Worm (Caenorhabditis elegans) whole organism, L1 larva: ENCODE data around the gene F41C3.2.

Experiments
- C04F5.9 ChIP-seq: sonication (generic microtip); optimal IDR thresholded peaks from 2 replicates; lab custom pipeline; 2016; ENCODE audit warnings: missing genetic modification characterization, missing compliant biosample characterization
- C34B4.2 ChIP-seq: sonication (generic microtip); optimal IDR thresholded peaks from 2 replicates; lab custom pipeline; 2017; ENCODE audit warnings: mild to moderate bottlenecking, missing genetic modification characterization, missing compliant biosample characterization
- F16B12.6 ChIP-seq: fragments of 150-350 bp; optimal IDR thresholded peaks from 2 replicates; lab custom pipeline; 2014; ENCODE audit warnings: missing biosample characterization, missing genetic modification characterization
- ama-1 ChIP-seq: fragments of 150-350 bp; optimal IDR thresholded peaks from 2 replicates; lab custom pipeline; 2014
- blmp-1 ChIP-seq: fragments of 150-350 bp; optimal IDR thresholded peaks from 2 replicates; lab custom pipeline; 2014; ENCODE audit warnings: missing biosample characterization, missing genetic modification characterization
- ceh-63 ChIP-seq: fragments of 200-800 bp; sonication (Bioruptor generic); optimal IDR thresholded peaks from 2 replicates; lab custom pipeline; 2018; ENCODE audit warnings: mild to moderate bottlenecking, missing genetic modification characterization, missing compliant biosample characterization
- ceh-8 ChIP-seq: fragments of 200-800 bp; sonication (Bioruptor generic); optimal IDR thresholded peaks from 2 replicates; lab custom pipeline; 2018; ENCODE audit warnings: mild to moderate bottlenecking, missing genetic modification characterization, moderate library complexity, missing compliant biosample characterization
- ces-1 ChIP-seq: fragments of 150-350 bp; optimal IDR thresholded peaks from 2 replicates; lab custom pipeline; 2014; ENCODE audit warnings: missing biosample characterization, missing genetic modification reagents, missing genetic modification characterization
- dpl-1 ChIP-seq, 3 experiments: fragments of 150-350 bp in 2 of 3; sonication (generic microtip) in 1 of 3; optimal IDR thresholded peaks; 2 replicates each; lab custom pipeline; 2014 to 2017; ENCODE audit warnings: missing biosample characterization in 3 of 3, missing genetic modification characterization in 3 of 3, missing genetic modification reagents in 3 of 3
- efl-1 ChIP-seq, 4 experiments: fragments of 150-350 bp; optimal IDR thresholded peaks in 3 of 4; peaks in 1 of 4; 1 replicate in 1 of 4; 2 replicates in 3 of 4; lab custom pipeline; 2014; ENCODE audit warnings: missing biosample characterization in 2 of 4, missing genetic modification characterization in 2 of 4, missing genetic modification reagents in 2 of 4
- efl-3 ChIP-seq: fragments of 200-800 bp; sonication (Bioruptor generic); optimal IDR thresholded peaks from 2 replicates; lab custom pipeline; 2018; ENCODE audit warnings: mild to moderate bottlenecking, missing genetic modification characterization, missing compliant biosample characterization
- elt-2 ChIP-seq: sonication (generic microtip); optimal IDR thresholded peaks from 2 replicates; lab custom pipeline; 2016; ENCODE audit warnings: missing genetic modification characterization, mild to moderate bottlenecking, inconsistent platforms, missing compliant biosample characterization, missing genetic modification reagents
- elt-3 ChIP-seq, 6 experiments: fragments of 150-350 bp in 1 of 6; sonication (generic microtip); optimal IDR thresholded peaks; 2 replicates each; lab custom pipeline; 2017 to 2018; ENCODE audit warnings: missing biosample characterization in 6 of 6, missing genetic modification characterization in 6 of 6, inconsistent platforms in 1 of 6
- fkh-8 ChIP-seq: sonication (generic microtip); optimal IDR thresholded peaks from 2 replicates; lab custom pipeline; 2016; ENCODE audit warnings: mild to moderate bottlenecking, missing genetic modification characterization, missing compliant biosample characterization
- fos-1 ChIP-seq: fragments of 150-350 bp; optimal IDR thresholded peaks from 2 replicates; lab custom pipeline; 2014; ENCODE audit warnings: missing biosample characterization, missing genetic modification characterization
- grh-1 ChIP-seq: fragments of 200-800 bp; sonication (Bioruptor generic); IDR thresholded peaks from 2 replicates; pipeline ENCODE4 v1.3.6; 2022; ENCODE audit warnings: missing genetic modification reagents, missing genetic modification characterization, missing compliant biosample characterization
- hpl-2 ChIP-seq: fragments of 150-350 bp; optimal IDR thresholded peaks from 2 replicates; lab custom pipeline; 2014; ENCODE audit warnings: missing biosample characterization, missing genetic modification reagents, missing genetic modification characterization
- jun-1 ChIP-seq: fragments of 150-350 bp; optimal IDR thresholded peaks from 2 replicates; lab custom pipeline; 2014; ENCODE audit warnings: missing biosample characterization, missing genetic modification reagents, missing genetic modification characterization
- lin-14 ChIP-seq: fragments of 200-800 bp; sonication (Bioruptor generic); optimal IDR thresholded peaks from 2 replicates; lab custom pipeline; 2018; ENCODE audit warnings: mild to moderate bottlenecking, missing genetic modification characterization, moderate library complexity, missing compliant biosample characterization
- lin-35 ChIP-seq, 2 experiments: fragments of 150-350 bp; optimal IDR thresholded peaks; 2 replicates each; lab custom pipeline; 2014; ENCODE audit warnings: missing biosample characterization in 2 of 2, missing genetic modification characterization in 2 of 2, missing genetic modification reagents in 2 of 2
- lsy-2 ChIP-seq, 2 experiments: fragments of 150-350 bp; optimal IDR thresholded peaks; 2 replicates each; lab custom pipeline; 2014; ENCODE audit warnings: missing biosample characterization in 2 of 2, missing genetic modification characterization in 2 of 2
- mdl-1 ChIP-seq, 2 experiments: fragments of 150-350 bp; optimal IDR thresholded peaks; 2 replicates each; lab custom pipeline; 2014 to 2017; ENCODE audit warnings: missing biosample characterization in 2 of 2, missing genetic modification characterization in 2 of 2, inconsistent platforms in 1 of 2
- nhr-11 ChIP-seq: fragments of 150-350 bp; optimal IDR thresholded peaks from 2 replicates; lab custom pipeline; 2014; ENCODE audit warnings: missing biosample characterization, missing genetic modification characterization
- nhr-19 ChIP-seq: fragments of 200-800 bp; sonication (Bioruptor generic); conservative IDR thresholded peaks from 2 replicates; pipeline ENCODE4 v1.3.6; 2022; ENCODE audit warnings: missing genetic modification characterization, missing compliant biosample characterization
- nhr-20 ChIP-seq: sonication (generic microtip); optimal IDR thresholded peaks from 2 replicates; lab custom pipeline; 2016; ENCODE audit warnings: mild to moderate bottlenecking, missing genetic modification characterization, missing compliant biosample characterization
- nhr-28 ChIP-seq: fragments of 150-350 bp; optimal IDR thresholded peaks from 2 replicates; lab custom pipeline; 2014; ENCODE audit warnings: missing biosample characterization, missing genetic modification characterization
- nhr-47 ChIP-seq: sonication (generic microtip); optimal IDR thresholded peaks from 2 replicates; lab custom pipeline; 2016; ENCODE audit warnings: mild to moderate bottlenecking, missing genetic modification characterization, moderate library complexity, missing compliant biosample characterization
- nhr-71 ChIP-seq: sonication (generic microtip); optimal IDR thresholded peaks from 2 replicates; lab custom pipeline; 2016; ENCODE audit warnings: mild to moderate bottlenecking, missing genetic modification characterization, moderate library complexity, missing compliant biosample characterization
- nhr-85 ChIP-seq: sonication (generic microtip); peaks from one replicate; lab custom pipeline; 2016; ENCODE audit warnings: missing genetic modification characterization, inconsistent platforms, missing compliant biosample characterization
- nhr-90 ChIP-seq: sonication (generic microtip); optimal IDR thresholded peaks from 2 replicates; lab custom pipeline; 2016; ENCODE audit warnings: mild to moderate bottlenecking, missing genetic modification characterization, missing compliant biosample characterization; ENCODE audit not compliant: poor library complexity
- snpc-4 ChIP-seq: fragments of 150-350 bp; optimal IDR thresholded peaks from 2 replicates; lab custom pipeline; 2014; ENCODE audit warnings: missing biosample characterization, missing genetic modification characterization
- snu-23 ChIP-seq: sonication (generic microtip); optimal IDR thresholded peaks from 2 replicates; lab custom pipeline; 2016; ENCODE audit warnings: missing genetic modification characterization, missing compliant biosample characterization
- sptf-1 ChIP-seq: fragments of 150-350 bp; optimal IDR thresholded peaks from 2 replicates; lab custom pipeline; 2014; ENCODE audit warnings: missing biosample characterization, missing genetic modification characterization
- tbx-2 ChIP-seq: sonication (generic microtip); optimal IDR thresholded peaks from 2 replicates; lab custom pipeline; 2016; ENCODE audit warnings: missing genetic modification characterization, missing compliant biosample characterization
- tlp-1 ChIP-seq: fragments of 150-350 bp; optimal IDR thresholded peaks from 2 replicates; lab custom pipeline; 2014; ENCODE audit warnings: missing biosample characterization, missing genetic modification characterization
- unc-130 ChIP-seq: fragments of 150-350 bp; optimal IDR thresholded peaks from 2 replicates; lab custom pipeline; 2017; ENCODE audit warnings: missing biosample characterization, missing genetic modification characterization, inconsistent platforms
- unc-62 ChIP-seq: fragments of 150-350 bp; optimal IDR thresholded peaks from 2 replicates; lab custom pipeline; 2014; ENCODE audit warnings: missing biosample characterization, missing genetic modification reagents, missing genetic modification characterization
- zag-1 ChIP-seq: fragments of 150-350 bp; optimal IDR thresholded peaks from 2 replicates; lab custom pipeline; 2014; ENCODE audit warnings: missing biosample characterization, missing genetic modification characterization

F41C3.2 gene

DNA sequence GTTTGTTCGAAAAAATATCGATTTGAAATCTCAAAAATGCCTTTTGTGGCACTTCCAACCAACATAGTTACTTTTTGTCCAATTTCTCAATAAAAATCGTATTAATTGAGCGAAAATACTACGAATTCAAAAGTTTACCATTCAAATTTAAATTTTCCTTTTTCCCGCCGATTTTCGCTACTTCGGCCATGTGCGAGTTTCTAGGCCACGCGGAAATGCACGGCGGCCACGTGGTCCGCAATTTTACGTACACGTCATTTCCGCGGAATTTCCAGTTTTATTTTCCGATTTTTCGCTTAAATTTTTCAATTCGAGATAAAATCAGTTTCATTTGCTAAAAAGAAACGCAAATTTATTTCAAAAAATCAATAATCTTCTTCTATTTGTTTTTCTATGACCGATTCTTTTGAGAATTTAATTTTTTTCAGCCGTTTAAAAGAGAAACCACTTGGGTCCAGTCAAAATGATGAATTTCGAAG, 9.7 kb upstream of the F41C3.2 start, which contains the start of gene eas-1 (continued):
- TF ChIP-seq snpc-4 (tag; lab: Kevin White, UChicago) (peak; percentile 67), ces-1 (no peak), ama-1 (lab: Kevin White, UChicago) (no peak), hpl-2 (GFP tag; lab: Kevin White, UChicago) (peak; percentile 47)
- TF ChIP-seq, all 84 proteins: peak for 58

DNA sequence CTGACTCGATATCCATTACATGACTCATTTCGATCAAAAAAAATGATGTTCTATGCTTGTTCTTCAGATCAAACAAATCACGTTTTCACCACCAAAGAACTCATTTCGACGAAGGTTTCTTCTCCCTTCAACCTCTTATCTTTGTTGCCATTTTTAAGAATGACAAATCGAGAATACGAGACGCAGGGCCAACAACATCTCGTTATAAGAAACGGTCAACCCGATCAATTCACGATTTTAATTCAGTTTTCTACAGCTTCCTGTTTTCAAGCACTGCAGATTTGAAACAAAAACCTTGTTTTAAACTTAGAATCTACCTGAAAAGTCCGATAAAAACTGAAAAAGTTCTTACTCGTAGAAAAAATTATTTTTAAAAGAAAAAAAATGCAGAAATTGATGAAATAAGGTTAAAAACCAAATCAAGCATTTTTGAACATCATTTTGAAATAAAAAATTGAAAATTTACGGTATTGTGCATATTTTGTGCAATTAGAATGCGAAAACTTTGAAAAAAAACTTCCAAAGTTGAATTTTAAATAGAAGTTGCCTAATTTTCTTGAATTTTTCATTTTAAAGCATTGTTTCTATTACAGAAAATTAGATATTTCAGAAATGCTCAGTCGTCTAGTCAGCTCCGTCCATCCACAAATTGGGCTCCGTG, 8.1 kb upstream of the F41C3.2 start, which contains the start of gene acs-11:
TSS of gene acs-11 (plus strand) at position 611 of the 661 bp plus-strand sequence.
- peak; percentile 22 for TF ChIP-seq elt-2 (tag; lab: Kevin White, UChicago)
- TF ChIP-seq efl-1 (optimal IDR thresholded peaks at IDR 0.05; lab: Kevin White, UChicago), result no peak
- TF ChIP-seq efl-1 (GFP tag; optimal IDR thresholded peaks at IDR 0.05 in 1 of 2; lab: Kevin White, UChicago), result peak in 1 of 2 experiments; percentile 89
- TF ChIP-seq unc-130 (tag; lab: Kevin White, UChicago), result peak; percentile 27
- TF ChIP-seq lin-14 (GFP tag; lab: Kevin White, UChicago), result peak; percentile 23
- TF ChIP-seq nhr-90 (tag; lab: Kevin White, UChicago), result peak; percentile 14
- TF ChIP-seq mdl-1 (tag; optimal IDR thresholded peaks at IDR 0.05; lab: Kevin White, UChicago), result peak in 1 of 2 experiments; percentile 5
- peak in 1 of 2 experiments; percentile 58 for TF ChIP-seq lin-35 (GFP tag; optimal IDR thresholded peaks at IDR 0.05; lab: Kevin White, UChicago)
- TF ChIP-seq zag-1, result no peak
- TF ChIP-seq nhr-28 (tag; lab: Kevin White, UChicago), result no peak
- TF ChIP-seq C04F5.9 (tag; lab: Kevin White, UChicago), result no peak
- peak; percentile 65 for TF ChIP-seq blmp-1 (tag; lab: Kevin White, UChicago)
- TF ChIP-seq nhr-20, result peak; percentile 11
- TF ChIP-seq fos-1 (tag; lab: Kevin White, UChicago), result no peak
- peak; percentile 13 for TF ChIP-seq snu-23
- no peak for TF ChIP-seq ceh-8 (GFP tag; lab: Kevin White, UChicago)
- peak; percentile 25 for TF ChIP-seq nhr-71 (tag; lab: Kevin White, UChicago)
- TF ChIP-seq nhr-85, result peak; percentile 61

DNA sequence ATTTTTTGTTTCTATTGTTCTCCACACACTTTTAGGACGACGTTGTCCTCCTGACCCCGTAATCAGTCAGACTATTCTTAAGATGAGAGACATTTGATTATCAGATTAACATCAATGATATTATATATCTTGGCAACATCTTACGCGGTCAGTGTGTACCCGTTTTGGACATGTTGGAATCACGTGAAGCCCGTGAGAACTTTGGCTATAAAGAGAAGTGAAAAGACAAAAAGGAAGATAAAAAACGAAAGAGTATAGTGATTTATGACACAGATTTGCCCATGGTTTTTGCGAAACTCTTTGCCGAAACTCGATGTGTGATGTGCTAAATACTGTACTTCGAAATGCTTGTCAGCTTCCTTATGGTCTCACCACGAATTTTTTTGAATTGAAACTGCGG, 4.5 kb upstream of the F41C3.2 start:
- peak in 1 of 2 experiments; percentile 12 for TF ChIP-seq mdl-1 (tag; optimal IDR thresholded peaks at IDR 0.05; lab: Kevin White, UChicago)
- no peak for TF ChIP-seq sptf-1 (tag; lab: Kevin White, UChicago)
- peak; percentile 4 to 98 (median 80) for TF ChIP-seq elt-3 (tag; optimal IDR thresholded peaks at IDR 0.05; lab: Kevin White, UChicago)
- peak; percentile 68 for TF ChIP-seq lin-14 (GFP tag; lab: Kevin White, UChicago)
- TF ChIP-seq nhr-85, result peak; percentile 96
- peak in 1 of 2 experiments; percentile 55 for TF ChIP-seq lin-35 (GFP tag; optimal IDR thresholded peaks at IDR 0.05; lab: Kevin White, UChicago)
- TF ChIP-seq grh-1 (GFP tag; lab: Robert Waterston, UW), result peak; percentile 73
- no peak for TF ChIP-seq fkh-8 (tag; lab: Kevin White, UChicago)
- TF ChIP-seq unc-62, result no peak
- TF ChIP-seq nhr-90 (tag; lab: Kevin White, UChicago), result peak; percentile 79
- TF ChIP-seq blmp-1 (tag; lab: Kevin White, UChicago), result peak; percentile 95
- TF ChIP-seq unc-130 (tag; lab: Kevin White, UChicago), result peak; percentile 84
- TF ChIP-seq F16B12.6, result no peak
- no peak for TF ChIP-seq C34B4.2 (tag; lab: Kevin White, UChicago)
- peak in 1 of 2 experiments; percentile 38 for TF ChIP-seq lsy-2 (tag; optimal IDR thresholded peaks at IDR 0.05; lab: Kevin White, UChicago)
- no peak for TF ChIP-seq hpl-2 (GFP tag; lab: Kevin White, UChicago)
- TF ChIP-seq jun-1, result no peak
- peak; percentile 82 for TF ChIP-seq nhr-20
- TF ChIP-seq nhr-19 (GFP tag; lab: Robert Waterston, UW), result peak; percentile 55
- peak; percentile 38 for TF ChIP-seq nhr-11 (tag; lab: Kevin White, UChicago)
- TF ChIP-seq tbx-2, result peak; percentile 63
- peak; percentile 79 for TF ChIP-seq nhr-71 (tag; lab: Kevin White, UChicago)
- peak; percentile 47 for TF ChIP-seq nhr-47 (tag; lab: Kevin White, UChicago)
- peak in 1 of 3 experiments; percentile 22 for TF ChIP-seq dpl-1 (GFP tag; optimal IDR thresholded peaks at IDR 0.05; lab: Kevin White, UChicago)
- TF ChIP-seq tlp-1 (tag; lab: Kevin White, UChicago), result no peak
- peak in 1 of 2 experiments; percentile 8 for TF ChIP-seq efl-1 (optimal IDR thresholded peaks at IDR 0.05; lab: Kevin White, UChicago)
- TF ChIP-seq efl-1 (GFP tag; optimal IDR thresholded peaks at IDR 0.05 in 1 of 2; lab: Kevin White, UChicago), result peak in 1 of 2 experiments; percentile 68
- TF ChIP-seq snu-23, result peak; percentile 71
- no peak for TF ChIP-seq ceh-63 (GFP tag; lab: Kevin White, UChicago)
- no peak for TF ChIP-seq efl-3 (GFP tag; lab: Kevin White, UChicago)
